Fruit fly (Drosophila melanogaster) Kc167 (cell line): ENCODE results near the gene CG32213.

ENCODE experiments used
- insv ChIP-seq: fragments of >200 bp; optimal IDR thresholded peaks from 3 replicates; lab custom pipeline; 2018; ENCODE audit warnings: missing external identifiers
- psq ChIP-seq: fragments of >200 bp; optimal IDR thresholded peaks from 2 replicates; lab custom pipeline; 2017; ENCODE audit warnings: missing external identifiers

- TF ChIP-seq psq (lab: Kevin White, UChicago) (no peak), insv (lab: Kevin White, UChicago) (no peak)
These were observed 37.0 kb downstream of the CG32213 start for dm6 chr3L:19512672-19513071.
